Worm (Caenorhabditis elegans): Measurements from ENCODE around the gene bath-37.

Gene bath-37

ce11 chrIV:12068590-12068989 lies at the start of gene bath-37:
Gene bath-37 (plus strand): TSS chrIV:12068890.
- TF ChIP-seq nhr-2 (tag; optimal IDR thresholded peaks at IDR 0.05) (no peak), sem-2 (GFP tag; optimal IDR thresholded peaks at IDR 0.05) (no peak), unc-39 (tag; optimal IDR thresholded peaks at IDR 0.05) (no peak), ces-1 (GFP tag; optimal IDR thresholded peaks at IDR 0.05) (no peak), ceh-43 (GFP tag; optimal IDR thresholded peaks at IDR 0.05) (no peak), tbx-8 (GFP tag; optimal IDR thresholded peaks at IDR 0.05) (no peak), nhr-12 (tag; optimal IDR thresholded peaks at IDR 0.05) (no peak), nhr-237 (tag; optimal IDR thresholded peaks at IDR 0.05) (no peak), lin-32 (GFP tag; optimal IDR thresholded peaks at IDR 0.05) (no peak), bed-3 (GFP tag; optimal IDR thresholded peaks at IDR 0.05) (no peak), sptf-1 (tag; optimal IDR thresholded peaks at IDR 0.05) (no peak), cnd-1 (tag; optimal IDR thresholded peaks at IDR 0.05) (no peak)

DNA sequence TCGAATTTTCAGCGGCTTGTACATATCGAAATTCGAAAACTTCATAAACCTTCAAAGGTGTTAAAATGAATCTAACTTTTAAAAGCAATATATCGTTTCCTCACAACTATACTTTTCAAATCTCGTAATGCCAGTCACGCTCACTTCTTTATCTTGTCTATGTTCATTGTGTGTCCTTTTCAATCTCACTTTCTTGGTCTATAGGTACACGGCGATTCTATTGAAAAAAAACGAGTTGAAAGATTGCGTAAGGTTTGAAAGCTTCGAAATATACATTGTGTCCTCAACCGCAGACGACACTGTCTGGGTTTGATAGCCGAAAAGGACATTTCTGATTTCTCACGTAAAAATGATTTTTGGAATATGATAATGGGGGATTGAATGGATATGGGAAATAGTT lies 49.8 kb upstream of the bath-37 start:
- TF ChIP-seq elt-3 (tag; optimal IDR thresholded peaks at IDR 0.05) (no peak), mls-2 (tag; optimal IDR thresholded peaks at IDR 0.05) (no peak), mab-5 (tag; optimal IDR thresholded peaks at IDR 0.05) (no peak), nhr-12 (tag; optimal IDR thresholded peaks at IDR 0.05) (no peak), nhr-2 (tag; optimal IDR thresholded peaks at IDR 0.05) (no peak), nhr-76 (tag; optimal IDR thresholded peaks at IDR 0.05) (no peak), unc-39 (tag; optimal IDR thresholded peaks at IDR 0.05) (no peak), elt-1 (tag; optimal IDR thresholded peaks at IDR 0.05; ENCODE audit: borderline replicate concordance, insufficient read depth) (no peak), pha-4 (tag; optimal IDR thresholded peaks at IDR 0.05) (no peak), sptf-1 (tag; optimal IDR thresholded peaks at IDR 0.05) (no peak), sem-2 (GFP tag; optimal IDR thresholded peaks at IDR 0.05) (no peak), nhr-28 (tag; optimal IDR thresholded peaks at IDR 0.05) (no peak), lin-13 (tag; optimal IDR thresholded peaks at IDR 0.05) (no peak), mep-1 (tag; optimal IDR thresholded peaks at IDR 0.05) (no peak), ceh-83 (GFP tag; optimal IDR thresholded peaks at IDR 0.05) (no peak), zip-8 (tag; optimal IDR thresholded peaks at IDR 0.05) (no peak), hlh-1 (tag; optimal IDR thresholded peaks at IDR 0.05) (no peak), unc-120 (tag; optimal IDR thresholded peaks at IDR 0.05; ENCODE audit: poor library complexity, severe bottlenecking) (no peak)

- TF ChIP-seq sptf-1 (tag; optimal IDR thresholded peaks at IDR 0.05) (no peak), ces-1 (GFP tag; optimal IDR thresholded peaks at IDR 0.05) (no peak), sem-2 (GFP tag; optimal IDR thresholded peaks at IDR 0.05) (no peak), elt-1 (tag; optimal IDR thresholded peaks at IDR 0.05; ENCODE audit: borderline replicate concordance, insufficient read depth) (peak; percentile 20)
These were observed 47.3 kb upstream of the bath-37 start for ce11 chrIV:12021360-12021759.

ce11 chrIV:12029074-12029473 lies 39.6 kb upstream of the bath-37 start, which contains the start of gene tgn-38:
Gene tgn-38 (minus strand): TSS chrIV:12029174.
- TF ChIP-seq mls-2 (tag; optimal IDR thresholded peaks at IDR 0.05) (no peak), pha-4 (tag; optimal IDR thresholded peaks at IDR 0.05) (no peak), blmp-1 (tag; optimal IDR thresholded peaks at IDR 0.05) (no peak), hlh-1 (tag; optimal IDR thresholded peaks at IDR 0.05) (no peak), ceh-83 (GFP tag; optimal IDR thresholded peaks at IDR 0.05) (no peak), sem-2 (GFP tag; optimal IDR thresholded peaks at IDR 0.05) (no peak), elt-1 (tag; optimal IDR thresholded peaks at IDR 0.05; ENCODE audit: borderline replicate concordance, insufficient read depth) (no peak), lsy-2 (tag; optimal IDR thresholded peaks at IDR 0.05) (no peak), M03D4.4 (tag; optimal IDR thresholded peaks at IDR 0.05) (no peak), elt-3 (tag; optimal IDR thresholded peaks at IDR 0.05) (no peak), snpc-4 (tag; optimal IDR thresholded peaks at IDR 0.05) (no peak), nhr-2 (tag; optimal IDR thresholded peaks at IDR 0.05) (no peak), unc-39 (tag; optimal IDR thresholded peaks at IDR 0.05) (no peak), nhr-76 (tag; optimal IDR thresholded peaks at IDR 0.05) (no peak), sptf-1 (tag; optimal IDR thresholded peaks at IDR 0.05) (no peak), nhr-237 (tag; optimal IDR thresholded peaks at IDR 0.05) (no peak)

- TF ChIP-seq zip-8 (tag; optimal IDR thresholded peaks at IDR 0.05) (no peak), ceh-83 (GFP tag; optimal IDR thresholded peaks at IDR 0.05) (no peak), lsy-2 (tag; optimal IDR thresholded peaks at IDR 0.05) (peak; percentile 52), mep-1 (tag; optimal IDR thresholded peaks at IDR 0.05) (no peak), hlh-1 (tag; optimal IDR thresholded peaks at IDR 0.05) (no peak), lin-13 (tag; optimal IDR thresholded peaks at IDR 0.05) (no peak), ceh-39 (tag; optimal IDR thresholded peaks at IDR 0.05) (no peak), nhr-12 (tag; optimal IDR thresholded peaks at IDR 0.05) (no peak), nhr-237 (tag; optimal IDR thresholded peaks at IDR 0.05) (no peak), drap-1 (GFP tag; optimal IDR thresholded peaks at IDR 0.05) (no peak), ces-1 (GFP tag; optimal IDR thresholded peaks at IDR 0.05) (peak; percentile 14), ham-2 (GFP tag; optimal IDR thresholded peaks at IDR 0.05) (no peak)
These were observed 38.9 kb upstream of the bath-37 start, which contains the start of gene T12G3.11 for ce11 chrIV:12029722-12030182. Gene T12G3.11 (minus strand): TSS chrIV:12029772.

Measured in whole organism, mixed stage, embryonic.